Worm (Caenorhabditis elegans) whole organism, L3 larva: Measurements from ENCODE around the gene npp-24.

Source experiments
- ZK546.5 ChIP-seq: sonication (generic microtip); optimal IDR thresholded peaks from 2 replicates; lab custom pipeline; 2017; ENCODE audit warnings: missing biosample characterization, missing genetic modification characterization
- aly-2 ChIP-seq: fragments of 150-350 bp; optimal IDR thresholded peaks from 2 replicates; lab custom pipeline; 2014; ENCODE audit warnings: missing biosample characterization, missing genetic modification characterization
- ceh-82 ChIP-seq: fragments of 150-350 bp; optimal IDR thresholded peaks from 2 replicates; lab custom pipeline; 2014; ENCODE audit warnings: missing biosample characterization, missing genetic modification characterization
- daf-12 ChIP-seq: fragments of 150-350 bp; optimal IDR thresholded peaks from 2 replicates; lab custom pipeline; 2014; ENCODE audit warnings: missing biosample characterization, missing genetic modification reagents, missing genetic modification characterization
- egl-27 ChIP-seq: sonication (generic microtip); optimal IDR thresholded peaks from 4 replicates; lab custom pipeline; 2017; ENCODE audit warnings: missing biosample characterization, missing genetic modification reagents, missing genetic modification characterization
- elt-1 ChIP-seq: fragments of 150-350 bp; optimal IDR thresholded peaks from 2 replicates; lab custom pipeline; 2014; ENCODE audit warnings: missing biosample characterization, missing genetic modification characterization
- elt-2 ChIP-seq: sonication (generic microtip); optimal IDR thresholded peaks from 2 replicates; lab custom pipeline; 2016; ENCODE audit warnings: missing genetic modification reagents, mild to moderate bottlenecking, missing genetic modification characterization, missing compliant biosample characterization
- elt-3 ChIP-seq, 3 experiments: fragments of 150-350 bp in 1 of 3; sonication (generic microtip) in 2 of 3; optimal IDR thresholded peaks; 2 replicates in 2 of 3; 4 replicates in 1 of 3; lab custom pipeline; 2014 to 2017; ENCODE audit warnings: missing biosample characterization in 3 of 3, missing genetic modification characterization in 3 of 3
- eor-1 ChIP-seq, 2 experiments: fragments of 150-350 bp; optimal IDR thresholded peaks; 2 replicates each; lab custom pipeline; 2014 to 2018; ENCODE audit warnings: missing biosample characterization in 2 of 2, missing genetic modification characterization in 2 of 2
- fkh-10 ChIP-seq: sonication (generic microtip); optimal IDR thresholded peaks from 2 replicates; lab custom pipeline; 2017; ENCODE audit warnings: missing biosample characterization, missing genetic modification reagents, missing genetic modification characterization
- fkh-2 ChIP-seq: fragments of 150-350 bp; optimal IDR thresholded peaks from 2 replicates; lab custom pipeline; 2014; ENCODE audit warnings: missing biosample characterization, missing genetic modification reagents, missing genetic modification characterization
- jun-1 ChIP-seq: fragments of 150-350 bp; optimal IDR thresholded peaks from 2 replicates; lab custom pipeline; 2014; ENCODE audit warnings: missing biosample characterization, missing genetic modification reagents, missing genetic modification characterization
- lin-15B ChIP-seq: fragments of 150-350 bp; optimal IDR thresholded peaks from 2 replicates; lab custom pipeline; 2014; ENCODE audit warnings: missing biosample characterization, missing genetic modification characterization
- lsy-12 ChIP-seq: sonication (generic microtip); optimal IDR thresholded peaks from 2 replicates; lab custom pipeline; 2016; ENCODE audit warnings: mild to moderate bottlenecking, missing genetic modification characterization, missing compliant biosample characterization
- nfya-1 ChIP-seq: sonication (generic microtip); optimal IDR thresholded peaks from 2 replicates; lab custom pipeline; 2017; ENCODE audit warnings: missing genetic modification characterization, mild to moderate bottlenecking, missing compliant biosample characterization, antibody characterized with exemption, moderate library complexity; ENCODE audit not compliant: insufficient read depth
- nhr-11 ChIP-seq: fragments of 150-350 bp; optimal IDR thresholded peaks from 2 replicates; lab custom pipeline; 2014; ENCODE audit warnings: missing biosample characterization, missing genetic modification characterization
- nhr-23 ChIP-seq: fragments of 150-350 bp; optimal IDR thresholded peaks from 2 replicates; lab custom pipeline; 2014; ENCODE audit warnings: missing biosample characterization, missing genetic modification reagents, missing genetic modification characterization
- nhr-237 ChIP-seq: fragments of 150-350 bp; optimal IDR thresholded peaks from 2 replicates; lab custom pipeline; 2014; ENCODE audit warnings: missing biosample characterization, missing genetic modification characterization
- nhr-25 ChIP-seq: sonication (generic microtip); optimal IDR thresholded peaks from 2 replicates; lab custom pipeline; 2017; ENCODE audit warnings: missing biosample characterization, missing genetic modification characterization
- nhr-28 ChIP-seq: fragments of 150-350 bp; optimal IDR thresholded peaks from 2 replicates; lab custom pipeline; 2014; ENCODE audit warnings: missing biosample characterization, missing genetic modification characterization
- nhr-67 ChIP-seq: fragments of 150-350 bp; optimal IDR thresholded peaks from 2 replicates; lab custom pipeline; 2014; ENCODE audit warnings: missing biosample characterization, missing genetic modification characterization
- nhr-76 ChIP-seq: fragments of 150-350 bp; sonication (generic microtip); optimal IDR thresholded peaks from 5 replicates; lab custom pipeline; 2014; ENCODE audit warnings: missing biosample characterization, missing genetic modification characterization
- nhr-77 ChIP-seq: fragments of 150-350 bp; optimal IDR thresholded peaks from 2 replicates; lab custom pipeline; 2014; ENCODE audit warnings: missing biosample characterization, missing genetic modification characterization
- pha-4 ChIP-seq: fragments of 150-350 bp; optimal IDR thresholded peaks from 2 replicates; lab custom pipeline; 2014; ENCODE audit warnings: missing biosample characterization, missing genetic modification reagents, missing genetic modification characterization
- pqm-1 ChIP-seq: fragments of 150-350 bp; optimal IDR thresholded peaks from 2 replicates; lab custom pipeline; 2017; ENCODE audit warnings: missing biosample characterization, missing genetic modification characterization, inconsistent platforms
- skn-1 ChIP-seq: fragments of 150-350 bp; optimal IDR thresholded peaks from 2 replicates; lab custom pipeline; 2014; ENCODE audit warnings: missing biosample characterization, missing genetic modification characterization
- snpc-4 ChIP-seq: fragments of 150-350 bp; optimal IDR thresholded peaks from 2 replicates; lab custom pipeline; 2014; ENCODE audit warnings: missing biosample characterization, missing genetic modification characterization
- unc-62 ChIP-seq: fragments of 150-350 bp; sonication (generic microtip); optimal IDR thresholded peaks from 4 replicates; lab custom pipeline; 2014; ENCODE audit warnings: missing biosample characterization, missing genetic modification reagents, missing genetic modification characterization
- ztf-11 ChIP-seq: fragments of 150-350 bp; optimal IDR thresholded peaks from 2 replicates; lab custom pipeline; 2014; ENCODE audit warnings: missing biosample characterization, missing genetic modification characterization
- ztf-4 ChIP-seq: fragments of 150-350 bp; optimal IDR thresholded peaks from 2 replicates; lab custom pipeline; 2014; ENCODE audit warnings: missing biosample characterization, missing genetic modification characterization

npp-24 gene

DNA sequence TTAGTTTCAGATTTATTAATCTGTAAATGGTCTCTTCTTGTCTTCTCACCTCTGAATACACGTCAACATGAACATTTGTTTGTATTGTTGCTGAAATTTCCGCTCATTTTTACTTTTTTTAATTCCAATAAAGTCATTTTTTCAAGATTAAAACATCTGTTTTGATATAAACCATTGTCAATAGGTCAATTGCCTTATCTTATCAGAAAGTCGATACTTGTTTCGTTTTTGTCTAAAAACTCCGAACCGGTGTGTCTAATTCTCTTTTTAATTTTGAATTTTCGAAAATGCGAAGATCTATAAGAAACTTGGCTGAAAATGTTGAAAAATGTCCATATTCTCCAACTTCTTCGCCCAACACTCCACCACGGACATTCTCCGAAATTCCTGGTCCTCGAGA lies 1.9 kb upstream of the npp-24 start, which contains the start of gene cyp-44A1:
cyp-44A1 (plus strand) TSS at position 285 of the 400 bp plus-strand sequence.
- TF ChIP-seq pqm-1 (tag; lab: Kevin White, UChicago) (no peak), elt-2 (tag; lab: Kevin White, UChicago) (peak; percentile 67)

ce11 chrII:5511417-5512353 lies 6.0 kb downstream of the npp-24 start:
- peak; percentile 2 for TF ChIP-seq lin-15B
- peak; percentile 39 for TF ChIP-seq nhr-25
- peak; percentile 64 for TF ChIP-seq nfya-1
- no peak for TF ChIP-seq elt-2 (tag; lab: Kevin White, UChicago)
- peak; percentile 63 for TF ChIP-seq elt-1 (tag; lab: Kevin White, UChicago)
- peak; percentile 38 for TF ChIP-seq pha-4 (tag; lab: Kevin White, UChicago)
- TF ChIP-seq nhr-237 (tag; lab: Kevin White, UChicago), result no peak

ce11 chrII:5512473-5513097 lies 6.9 kb downstream of the npp-24 start:
- TF ChIP-seq pqm-1 (tag; lab: Kevin White, UChicago), result peak; percentile 68
- TF ChIP-seq eor-1 (tag; optimal IDR thresholded peaks at IDR 0.05; lab: Kevin White, UChicago), result no peak
- peak; percentile 100 for TF ChIP-seq elt-2 (tag; lab: Kevin White, UChicago)
- no peak for TF ChIP-seq nhr-76

DNA sequence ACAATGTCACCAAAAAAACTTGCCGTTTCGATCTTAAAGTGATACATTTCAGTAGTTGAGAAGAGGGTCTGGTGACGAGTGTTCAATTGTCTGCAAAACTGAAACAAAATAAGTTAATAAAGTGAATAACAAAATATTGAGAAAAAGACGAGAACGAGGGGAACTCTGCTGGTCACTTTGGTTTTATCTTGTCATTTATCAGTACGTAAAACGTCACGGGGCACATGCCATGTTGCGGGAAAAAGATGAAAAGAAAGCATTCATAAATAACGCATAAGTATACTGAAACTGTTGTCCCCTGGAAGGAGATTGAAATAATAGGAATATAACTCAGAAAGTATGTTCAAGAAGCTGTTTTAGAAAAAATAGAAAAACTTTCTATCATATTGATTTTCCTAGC lies 9.2 kb downstream of the npp-24 start, which contains the start of gene sahd-1:
sahd-1 (minus strand) TSS at position 100 of the 400 bp plus-strand sequence.
- peak; percentile 64 for TF ChIP-seq elt-2 (tag; lab: Kevin White, UChicago)
- no peak for TF ChIP-seq ceh-82 (tag; lab: Kevin White, UChicago)
- no peak for TF ChIP-seq daf-12
- no peak for TF ChIP-seq aly-2
- TF ChIP-seq ztf-4, result no peak
- no peak for TF ChIP-seq fkh-2 (tag; lab: Kevin White, UChicago)
- TF ChIP-seq nhr-77 (tag; lab: Kevin White, UChicago), result no peak
- peak; percentile 38 for TF ChIP-seq pqm-1 (tag; lab: Kevin White, UChicago)
- no peak for TF ChIP-seq nhr-67 (tag; lab: Kevin White, UChicago)

- TF ChIP-seq nhr-77 (tag; lab: Kevin White, UChicago), result no peak
- TF ChIP-seq nhr-67 (tag; lab: Kevin White, UChicago), result no peak
- TF ChIP-seq elt-2 (tag; lab: Kevin White, UChicago), result peak; percentile 65
- no peak for TF ChIP-seq nhr-28 (tag; lab: Kevin White, UChicago)
Measured at ce11 chrII:5515542-5515941, 9.9 kb downstream of the npp-24 start, which contains the start of gene ZK177.3. Gene ZK177.3 (plus strand): TSS chrII:5515842.

DNA sequence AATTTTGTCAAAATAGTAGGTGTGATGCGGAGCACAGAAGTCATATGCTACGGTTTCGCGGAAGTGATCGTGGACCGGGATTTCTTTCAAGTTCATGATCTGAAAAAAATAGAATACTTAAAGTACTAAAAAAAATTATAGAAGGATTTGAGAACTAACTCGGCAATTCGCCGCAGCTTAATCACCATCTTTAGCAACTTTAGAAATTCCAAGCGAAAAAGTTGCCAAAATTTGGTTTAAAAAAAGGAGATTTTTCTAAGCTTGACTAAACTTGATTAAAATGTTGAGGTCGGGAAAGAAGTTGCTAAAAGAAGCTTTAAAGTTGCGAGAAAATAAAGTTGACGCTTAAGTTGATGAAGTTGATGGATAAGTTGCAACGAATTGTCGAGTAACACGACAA lies 12.0 kb downstream of the npp-24 start, which contains the start of gene ZK177.9:
ZK177.9 (minus strand) TSS at position 101 of the 400 bp plus-strand sequence.
- TF ChIP-seq nhr-11 (tag; lab: Kevin White, UChicago) (no peak), pqm-1 (tag; lab: Kevin White, UChicago) (no peak), nhr-237 (tag; lab: Kevin White, UChicago) (no peak), elt-2 (tag; lab: Kevin White, UChicago) (no peak), snpc-4 (tag; lab: Kevin White, UChicago) (no peak), unc-62 (GFP tag; lab: Kevin White, UChicago) (no peak), skn-1 (no peak), ztf-11 (no peak), nhr-23 (no peak), lin-15B (no peak), daf-12 (no peak), ZK546.5 (tag; lab: Kevin White, UChicago) (no peak), ztf-4 (no peak), jun-1 (tag; lab: Kevin White, UChicago) (no peak), nhr-28 (tag; lab: Kevin White, UChicago) (no peak), elt-3 (tag; optimal IDR thresholded peaks at IDR 0.05; lab: Kevin White, UChicago) (no peak), elt-1 (tag; lab: Kevin White, UChicago) (no peak), lsy-12 (tag; lab: Kevin White, UChicago) (no peak), egl-27 (tag; lab: Kevin White, UChicago) (no peak), fkh-10 (GFP tag; lab: Kevin White, UChicago) (no peak)
- TF ChIP-seq, all 47 proteins: peak for 0
